Worm (Caenorhabditis elegans) whole organism, L3 larva: ENCODE measurements around the gene Y41D4A.7.
A peak's percentile ranks its signal among the peaks of the same experiment; 100 is the strongest.

Source experiments
- R02D3.7 ChIP-seq: fragments of 150-350 bp; optimal IDR thresholded peaks from 2 replicates; lab custom pipeline; 2014; ENCODE audit warnings: missing biosample characterization, missing genetic modification characterization
- ZK546.5 ChIP-seq: sonication (generic microtip); optimal IDR thresholded peaks from 2 replicates; lab custom pipeline; 2017; ENCODE audit warnings: missing biosample characterization, missing genetic modification characterization
- aly-2 ChIP-seq: fragments of 150-350 bp; optimal IDR thresholded peaks from 2 replicates; lab custom pipeline; 2014; ENCODE audit warnings: missing biosample characterization, missing genetic modification characterization
- ama-1 ChIP-seq: fragments of 150-350 bp; optimal IDR thresholded peaks from 2 replicates; lab custom pipeline; 2018
- ceh-16 ChIP-seq: sonication (generic microtip); optimal IDR thresholded peaks from 2 replicates; lab custom pipeline; 2017; ENCODE audit warnings: missing biosample characterization, missing genetic modification characterization
- ceh-28 ChIP-seq: fragments of 150-350 bp; optimal IDR thresholded peaks from 2 replicates; lab custom pipeline; 2014; ENCODE audit warnings: missing biosample characterization, missing genetic modification reagents, missing genetic modification characterization
- ceh-82 ChIP-seq: fragments of 150-350 bp; optimal IDR thresholded peaks from 2 replicates; lab custom pipeline; 2014; ENCODE audit warnings: missing biosample characterization, missing genetic modification characterization
- ceh-9 ChIP-seq: sonication (generic microtip); optimal IDR thresholded peaks from 2 replicates; lab custom pipeline; 2018; ENCODE audit warnings: missing biosample characterization, missing genetic modification characterization
- daf-12 ChIP-seq: fragments of 150-350 bp; optimal IDR thresholded peaks from 2 replicates; lab custom pipeline; 2014; ENCODE audit warnings: missing biosample characterization, missing genetic modification reagents, missing genetic modification characterization
- egl-27 ChIP-seq: sonication (generic microtip); optimal IDR thresholded peaks from 4 replicates; lab custom pipeline; 2017; ENCODE audit warnings: missing biosample characterization, missing genetic modification reagents, missing genetic modification characterization
- egl-5 ChIP-seq: fragments of 150-350 bp; optimal IDR thresholded peaks from 2 replicates; lab custom pipeline; 2017; ENCODE audit warnings: missing biosample characterization, missing genetic modification reagents, missing genetic modification characterization, inconsistent platforms
- elt-1 ChIP-seq: fragments of 150-350 bp; optimal IDR thresholded peaks from 2 replicates; lab custom pipeline; 2014; ENCODE audit warnings: missing biosample characterization, missing genetic modification characterization
- elt-2 ChIP-seq: sonication (generic microtip); optimal IDR thresholded peaks from 2 replicates; lab custom pipeline; 2016; ENCODE audit warnings: missing genetic modification reagents, mild to moderate bottlenecking, missing genetic modification characterization, missing compliant biosample characterization
- eor-1 ChIP-seq, 2 experiments: fragments of 150-350 bp; optimal IDR thresholded peaks; 2 replicates each; lab custom pipeline; 2014 to 2018; ENCODE audit warnings: missing biosample characterization in 2 of 2, missing genetic modification characterization in 2 of 2
- fkh-10 ChIP-seq: sonication (generic microtip); optimal IDR thresholded peaks from 2 replicates; lab custom pipeline; 2017; ENCODE audit warnings: missing biosample characterization, missing genetic modification reagents, missing genetic modification characterization
- fkh-2 ChIP-seq: fragments of 150-350 bp; optimal IDR thresholded peaks from 2 replicates; lab custom pipeline; 2014; ENCODE audit warnings: missing biosample characterization, missing genetic modification reagents, missing genetic modification characterization
- fos-1 ChIP-seq: fragments of 150-350 bp; optimal IDR thresholded peaks from 2 replicates; lab custom pipeline; 2014; ENCODE audit warnings: missing biosample characterization, missing genetic modification characterization
- hmg-11 ChIP-seq: sonication (generic microtip); optimal IDR thresholded peaks from 2 replicates; lab custom pipeline; 2016; ENCODE audit warnings: missing genetic modification characterization, missing compliant biosample characterization
- lin-15B ChIP-seq: fragments of 150-350 bp; optimal IDR thresholded peaks from 2 replicates; lab custom pipeline; 2014; ENCODE audit warnings: missing biosample characterization, missing genetic modification characterization
- lin-39 ChIP-seq: fragments of 150-350 bp; optimal IDR thresholded peaks from 2 replicates; lab custom pipeline; 2018; ENCODE audit warnings: missing biosample characterization, missing genetic modification reagents, missing genetic modification characterization
- lsy-12 ChIP-seq: sonication (generic microtip); optimal IDR thresholded peaks from 2 replicates; lab custom pipeline; 2016; ENCODE audit warnings: mild to moderate bottlenecking, missing genetic modification characterization, missing compliant biosample characterization
- mdl-1 ChIP-seq: fragments of 150-350 bp; optimal IDR thresholded peaks from 2 replicates; lab custom pipeline; 2014; ENCODE audit warnings: missing biosample characterization, missing genetic modification characterization
- nfya-1 ChIP-seq: sonication (generic microtip); optimal IDR thresholded peaks from 2 replicates; lab custom pipeline; 2017; ENCODE audit warnings: missing genetic modification characterization, mild to moderate bottlenecking, missing compliant biosample characterization, antibody characterized with exemption, moderate library complexity; ENCODE audit not compliant: insufficient read depth
- nhr-11 ChIP-seq: fragments of 150-350 bp; optimal IDR thresholded peaks from 2 replicates; lab custom pipeline; 2014; ENCODE audit warnings: missing biosample characterization, missing genetic modification characterization
- nhr-12 ChIP-seq: fragments of 150-350 bp; optimal IDR thresholded peaks from 2 replicates; lab custom pipeline; 2014; ENCODE audit warnings: missing biosample characterization, missing genetic modification characterization
- nhr-23 ChIP-seq: fragments of 150-350 bp; optimal IDR thresholded peaks from 2 replicates; lab custom pipeline; 2014; ENCODE audit warnings: missing biosample characterization, missing genetic modification reagents, missing genetic modification characterization
- nhr-237 ChIP-seq: fragments of 150-350 bp; optimal IDR thresholded peaks from 2 replicates; lab custom pipeline; 2014; ENCODE audit warnings: missing biosample characterization, missing genetic modification characterization
- nhr-25 ChIP-seq: sonication (generic microtip); optimal IDR thresholded peaks from 2 replicates; lab custom pipeline; 2017; ENCODE audit warnings: missing biosample characterization, missing genetic modification characterization
- nhr-28 ChIP-seq: fragments of 150-350 bp; optimal IDR thresholded peaks from 2 replicates; lab custom pipeline; 2014; ENCODE audit warnings: missing biosample characterization, missing genetic modification characterization
- nhr-67 ChIP-seq: fragments of 150-350 bp; optimal IDR thresholded peaks from 2 replicates; lab custom pipeline; 2014; ENCODE audit warnings: missing biosample characterization, missing genetic modification characterization
- pha-4 ChIP-seq: fragments of 150-350 bp; optimal IDR thresholded peaks from 2 replicates; lab custom pipeline; 2014; ENCODE audit warnings: missing biosample characterization, missing genetic modification reagents, missing genetic modification characterization
- pqm-1 ChIP-seq: fragments of 150-350 bp; optimal IDR thresholded peaks from 2 replicates; lab custom pipeline; 2017; ENCODE audit warnings: missing biosample characterization, missing genetic modification characterization, inconsistent platforms
- sea-2 ChIP-seq: fragments of 150-350 bp; sonication (generic microtip); optimal IDR thresholded peaks from 4 replicates; lab custom pipeline; 2014; ENCODE audit warnings: missing biosample characterization, missing genetic modification reagents, missing genetic modification characterization
- skn-1 ChIP-seq: fragments of 150-350 bp; optimal IDR thresholded peaks from 2 replicates; lab custom pipeline; 2014; ENCODE audit warnings: missing biosample characterization, missing genetic modification characterization
- snpc-4 ChIP-seq: fragments of 150-350 bp; optimal IDR thresholded peaks from 2 replicates; lab custom pipeline; 2014; ENCODE audit warnings: missing biosample characterization, missing genetic modification characterization
- tbx-2 ChIP-seq: sonication (generic microtip); optimal IDR thresholded peaks from 2 replicates; lab custom pipeline; 2016; ENCODE audit warnings: mild to moderate bottlenecking, missing genetic modification characterization, missing compliant biosample characterization
- unc-39 ChIP-seq: sonication (generic microtip); optimal IDR thresholded peaks from 4 replicates; lab custom pipeline; 2017; ENCODE audit warnings: missing biosample characterization, missing genetic modification characterization
- unc-62 ChIP-seq: fragments of 150-350 bp; sonication (generic microtip); optimal IDR thresholded peaks from 4 replicates; lab custom pipeline; 2014; ENCODE audit warnings: missing biosample characterization, missing genetic modification reagents, missing genetic modification characterization
- zag-1 ChIP-seq: fragments of 150-350 bp; optimal IDR thresholded peaks from 2 replicates; lab custom pipeline; 2014; ENCODE audit warnings: missing biosample characterization, missing genetic modification characterization
- ztf-11 ChIP-seq: fragments of 150-350 bp; optimal IDR thresholded peaks from 2 replicates; lab custom pipeline; 2014; ENCODE audit warnings: missing biosample characterization, missing genetic modification characterization
- ztf-4 ChIP-seq: fragments of 150-350 bp; optimal IDR thresholded peaks from 2 replicates; lab custom pipeline; 2014; ENCODE audit warnings: missing biosample characterization, missing genetic modification characterization

Gene Y41D4A.7

ce11 chrIV:1781559-1781958 is 20.2 kb upstream of the Y41D4A.7 start, which contains the start of gene frpr-19:
frpr-19 (minus strand) TSS chrIV:1781659.
- TF ChIP-seq unc-62 (GFP tag; lab: Kevin White, UChicago) = no peak
- TF ChIP-seq ztf-4 (tag; lab: Kevin White, UChicago) = no peak
- TF ChIP-seq skn-1 (tag; lab: Kevin White, UChicago) = no peak
- TF ChIP-seq pha-4 = no peak
- no peak for TF ChIP-seq ceh-16
- no peak for TF ChIP-seq egl-5 (tag; lab: Kevin White, UChicago)
- TF ChIP-seq elt-1 = no peak
- TF ChIP-seq fkh-10 = no peak
- no peak for TF ChIP-seq eor-1 (tag; optimal IDR thresholded peaks at IDR 0.05; lab: Kevin White, UChicago)

DNA sequence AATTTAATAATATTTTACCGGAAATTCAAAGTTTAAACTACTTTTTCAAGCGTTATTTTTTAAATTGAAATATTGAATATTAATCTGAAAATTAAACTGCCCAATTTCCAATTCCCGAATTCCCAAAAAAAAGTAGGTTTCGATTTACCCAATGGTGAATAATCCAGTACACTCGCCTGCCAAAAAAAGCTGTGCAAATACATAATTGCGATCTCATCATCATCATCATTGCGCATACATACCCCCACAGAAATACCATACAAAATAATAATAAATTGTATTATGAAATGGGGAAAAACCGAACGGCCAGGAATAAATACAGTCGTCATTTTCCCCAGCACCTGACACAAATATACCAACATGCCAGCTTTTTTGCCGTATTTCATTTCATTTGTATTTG is 10.5 kb upstream of the Y41D4A.7 start, which contains the start of gene Y41D4A.1:
Y41D4A.1 (plus strand) TSS at position 301 of the 400 bp plus-strand sequence.
- TF ChIP-seq nhr-28 (tag; lab: Kevin White, UChicago) (no peak), sea-2 (GFP tag; lab: Kevin White, UChicago) (no peak), fkh-2 (tag; lab: Kevin White, UChicago) (no peak), nhr-12 (tag; lab: Kevin White, UChicago) (no peak), pqm-1 (tag; lab: Kevin White, UChicago) (no peak), daf-12 (tag; lab: Kevin White, UChicago) (no peak), nhr-237 (tag; lab: Kevin White, UChicago) (no peak), egl-5 (tag; lab: Kevin White, UChicago) (no peak), unc-62 (GFP tag; lab: Kevin White, UChicago) (no peak), ztf-11 (tag; lab: Kevin White, UChicago) (no peak)

- TF ChIP-seq nhr-237 (tag; lab: Kevin White, UChicago) = no peak
Observed at ce11 chrIV:1769074-1769473, 7.7 kb upstream of the Y41D4A.7 start.

DNA sequence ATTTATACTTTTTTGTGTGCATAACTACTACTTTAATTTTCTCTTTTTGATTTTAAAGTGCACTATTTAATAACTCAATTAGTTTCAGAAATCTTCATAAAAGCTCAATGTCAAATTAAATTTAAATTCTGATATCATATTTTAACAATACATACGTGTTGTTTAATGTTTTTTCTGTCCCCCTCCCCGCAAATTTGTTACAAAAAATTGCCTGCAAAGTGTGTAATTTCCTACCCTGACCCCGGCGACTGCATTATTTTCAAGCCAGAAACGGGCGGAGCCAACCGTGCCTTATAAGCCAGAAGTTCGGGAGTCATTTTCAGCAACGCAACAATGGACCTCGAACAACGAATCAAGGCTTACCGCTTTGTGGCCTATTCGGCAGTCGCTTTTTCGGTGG is 6.9 kb upstream of the Y41D4A.7 start, which contains the start of gene col-108:
col-108 (plus strand) TSS at position 301 of the 400 bp plus-strand sequence.
- TF ChIP-seq fos-1 (tag; lab: Kevin White, UChicago) (no peak), zag-1 (tag; lab: Kevin White, UChicago) (no peak), mdl-1 (tag; lab: Kevin White, UChicago) (no peak), pqm-1 (tag; lab: Kevin White, UChicago) (no peak), egl-5 (tag; lab: Kevin White, UChicago) (no peak), fkh-10 (no peak), egl-27 (tag; lab: Kevin White, UChicago) (no peak), eor-1 (tag; optimal IDR thresholded peaks at IDR 0.05; lab: Kevin White, UChicago) (no peak), ztf-11 (tag; lab: Kevin White, UChicago) (no peak), snpc-4 (tag; lab: Kevin White, UChicago) (no peak), ZK546.5 (tag; lab: Kevin White, UChicago) (no peak), R02D3.7 (tag; lab: Kevin White, UChicago) (no peak), elt-2 (no peak), ceh-16 (no peak), tbx-2 (tag; lab: Kevin White, UChicago) (no peak), nhr-237 (tag; lab: Kevin White, UChicago) (no peak), nhr-28 (tag; lab: Kevin White, UChicago) (no peak)
- TF ChIP-seq, all 47 proteins: peak for 0

DNA sequence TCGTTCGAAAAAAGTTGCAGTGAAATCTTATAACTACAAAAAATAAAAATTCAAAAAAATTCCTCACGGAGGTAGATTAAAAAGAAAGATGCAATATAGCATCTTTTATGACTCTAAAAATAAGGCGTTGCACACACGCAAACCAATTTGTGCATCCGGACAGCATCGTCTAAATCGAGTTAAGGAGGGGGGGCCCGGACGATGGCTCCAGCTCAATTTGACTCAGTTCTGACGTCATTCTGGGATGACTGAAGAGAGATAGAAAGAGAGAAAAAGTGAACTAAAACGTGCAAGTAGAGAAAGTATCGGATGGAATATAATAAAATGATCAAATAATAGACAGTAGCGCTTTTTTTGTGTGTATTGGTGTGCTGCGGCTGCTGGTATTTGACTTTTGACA is 4.6 kb upstream of the Y41D4A.7 start:
- TF ChIP-seq hmg-11 (tag; lab: Kevin White, UChicago) (no peak), ceh-16 (no peak), lsy-12 (no peak), egl-5 (tag; lab: Kevin White, UChicago) (no peak), fkh-2 (tag; lab: Kevin White, UChicago) (no peak), lin-15B (tag; lab: Kevin White, UChicago) (peak; percentile 14), ztf-4 (tag; lab: Kevin White, UChicago) (no peak), ZK546.5 (tag; lab: Kevin White, UChicago) (no peak), unc-39 (tag; lab: Kevin White, UChicago) (no peak), aly-2 (tag; lab: Kevin White, UChicago) (no peak), pha-4 (peak; percentile 16), nfya-1 (tag; lab: Kevin White, UChicago) (peak; percentile 52), ceh-9 (tag; lab: Kevin White, UChicago) (no peak), unc-62 (GFP tag; lab: Kevin White, UChicago) (no peak), ama-1 (no peak), nhr-23 (no peak), skn-1 (tag; lab: Kevin White, UChicago) (no peak), ceh-28 (tag; lab: Kevin White, UChicago) (no peak), lin-39 (peak; percentile 10), eor-1 (tag; optimal IDR thresholded peaks at IDR 0.05; lab: Kevin White, UChicago) (no peak), mdl-1 (tag; lab: Kevin White, UChicago) (no peak), fos-1 (tag; lab: Kevin White, UChicago) (no peak), egl-27 (tag; lab: Kevin White, UChicago) (no peak), nhr-25 (tag; lab: Kevin White, UChicago) (no peak), ceh-82 (tag; lab: Kevin White, UChicago) (no peak), ztf-11 (tag; lab: Kevin White, UChicago) (no peak), nhr-237 (tag; lab: Kevin White, UChicago) (no peak), fkh-10 (peak; percentile 67), nhr-11 (no peak), tbx-2 (tag; lab: Kevin White, UChicago) (no peak), sea-2 (GFP tag; lab: Kevin White, UChicago) (no peak), nhr-28 (tag; lab: Kevin White, UChicago) (no peak), zag-1 (tag; lab: Kevin White, UChicago) (no peak), elt-1 (no peak), pqm-1 (tag; lab: Kevin White, UChicago) (no peak), nhr-67 (no peak)
